ENCODE assay signal across 2 fruit fly cellular contexts in the genomic region with DNA sequence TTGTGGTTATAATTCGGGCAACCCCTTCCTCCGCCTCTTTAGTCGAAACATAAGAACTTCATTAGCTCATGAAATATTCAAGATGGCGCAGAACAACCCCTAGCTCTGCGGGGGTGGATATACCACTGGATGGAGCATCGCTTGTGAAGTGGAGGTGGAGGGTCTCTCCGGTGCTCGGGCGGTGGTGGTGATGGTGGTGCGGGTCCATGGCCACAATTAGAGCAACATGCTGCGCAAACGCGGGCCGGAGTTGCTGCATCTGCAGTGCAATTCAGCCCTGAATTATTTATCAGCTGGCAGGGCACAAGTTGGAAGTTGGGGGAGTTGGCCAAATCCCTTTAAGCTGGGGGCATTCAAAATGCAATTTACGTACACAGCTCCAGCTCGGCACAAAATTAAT.
TF ChIP-seq lines count a peak whose summit lies in the region.

No protein-coding gene starts in this region.

- no peak for TF ChIP-seq CTCF in whole organism, embryonic (GFP tag; optimal IDR thresholded peaks at IDR 0.05; lab: Kevin White, UChicago)

TF ChIP-seq in whole organism, embryonic, 481 proteins besides CTCF, POLR2A, EP300 and RAD21:
- TF ChIP-seq ewg (GFP tag; optimal IDR thresholded peaks at IDR 0.05; lab: Kevin White, UChicago), result peak; percentile 88
- no peak for TF ChIP-seq ara (GFP tag; IDR thresholded peaks at IDR 0.05; lab: Robert Waterston, UW)
- peak; percentile 85 for TF ChIP-seq Nf-YB (GFP tag; optimal IDR thresholded peaks at IDR 0.05; lab: Kevin White, UChicago)
- TF ChIP-seq vvl (GFP tag; IDR thresholded peaks at IDR 0.05; lab: Robert Waterston, UW), result peak; percentile 36; the same call in 1 of the 2 replicates
- TF ChIP-seq Hmx (GFP tag; optimal IDR thresholded peaks at IDR 0.05; lab: Kevin White, UChicago), result no peak
- TF ChIP-seq seq (GFP tag; IDR thresholded peaks at IDR 0.05; lab: Robert Waterston, UW), result peak; percentile 87
- peak; percentile 54 for TF ChIP-seq crol (GFP tag; IDR thresholded peaks at IDR 0.05; lab: Robert Waterston, UW)
- TF ChIP-seq Hand (GFP tag; optimal IDR thresholded peaks at IDR 0.05; lab: Kevin White, UChicago), result no peak
- no peak for TF ChIP-seq slp2 (GFP tag; optimal IDR thresholded peaks at IDR 0.05; lab: Kevin White, UChicago)
- no peak for TF ChIP-seq emc (GFP tag; optimal IDR thresholded peaks at IDR 0.05; lab: Kevin White, UChicago)
- TF ChIP-seq CG11695 (GFP tag; IDR thresholded peaks at IDR 0.05; lab: Robert Waterston, UW), result no peak
- TF ChIP-seq NC2β (GFP tag; optimal IDR thresholded peaks at IDR 0.05; lab: Kevin White, UChicago), result no peak
- TF ChIP-seq CG7271 (tag; optimal IDR thresholded peaks at IDR 0.05; lab: Kevin White, UChicago), result no peak
- TF ChIP-seq Nf-YC (tag; optimal IDR thresholded peaks at IDR 0.05; lab: Kevin White, UChicago), result peak; percentile 90
- no peak for TF ChIP-seq CG13624 (GFP tag; optimal IDR thresholded peaks at IDR 0.05; lab: Kevin White, UChicago)
- no peak for TF ChIP-seq CG1602 (GFP tag; optimal IDR thresholded peaks at IDR 0.05; lab: Kevin White, UChicago)
- TF ChIP-seq HLH4C (GFP tag; IDR thresholded peaks at IDR 0.05; lab: Robert Waterston, UW; ENCODE audit: partially characterized antibody), result no peak
- no peak for TF ChIP-seq sd (tag; optimal IDR thresholded peaks at IDR 0.05; lab: Kevin White, UChicago)
- TF ChIP-seq CG17361 (GFP tag; IDR thresholded peaks at IDR 0.05; lab: Robert Waterston, UW), result no peak
- TF ChIP-seq maf-S (GFP tag; optimal IDR thresholded peaks at IDR 0.05; lab: Kevin White, UChicago), result no peak
- TF ChIP-seq Bteb2 (GFP tag; optimal IDR thresholded peaks at IDR 0.05; lab: Kevin White, UChicago), result no peak
- no peak for TF ChIP-seq Ets97D (GFP tag; optimal IDR thresholded peaks at IDR 0.05; lab: Kevin White, UChicago)
- peak; percentile 69; the same call in 1 of the 4 replicates for TF ChIP-seq chinmo (GFP tag; IDR thresholded peaks at IDR 0.05; lab: Robert Waterston, UW; ENCODE audit: partially characterized antibody)
- no peak for TF ChIP-seq cato (GFP tag; optimal IDR thresholded peaks at IDR 0.05; lab: Kevin White, UChicago; ENCODE audit: borderline replicate concordance)
- TF ChIP-seq Ets65A (GFP tag; lab: Kevin White, UChicago), result peak; percentile 87
- TF ChIP-seq Scr (GFP tag; IDR thresholded peaks at IDR 0.05; lab: Robert Waterston, UW; ENCODE audit: partially characterized antibody), result no peak
- no peak for TF ChIP-seq grn (GFP tag; optimal IDR thresholded peaks at IDR 0.05; lab: Kevin White, UChicago)
- peak; percentile 12 for TF ChIP-seq gcm (GFP tag; optimal IDR thresholded peaks at IDR 0.05; lab: Kevin White, UChicago)
- TF ChIP-seq phol (tag; optimal IDR thresholded peaks at IDR 0.05; lab: Kevin White, UChicago), result peak; percentile 42

TF ChIP-seq in whole organism, wandering third instar larva, 38 proteins besides CTCF, POLR2A, EP300 and RAD21:
- TF ChIP-seq Vsx2 (GFP tag; optimal IDR thresholded peaks at IDR 0.05; lab: Kevin White, UChicago; ENCODE audit: partially characterized antibody), result peak; percentile 41
- TF ChIP-seq sv (GFP tag; optimal IDR thresholded peaks at IDR 0.05; lab: Kevin White, UChicago), result no peak
